Fruit fly (Drosophila melanogaster) whole organism, embryonic: ENCODE measurements around the gene mRpS11.
A peak's percentile ranks its signal among the peaks of the same experiment; 100 is the strongest.

ENCODE experiments used
- Ada2b ChIP-seq: fragments of 200-800 bp; sonication (Bioruptor generic); IDR thresholded peaks from 2 replicates; pipeline ENCODE4 v1.3.6; 2022; ENCODE audit warnings: missing biosample characterization, missing genetic modification characterization
- B-H2 ChIP-seq: fragments of 200-800 bp; sonication (Bioruptor generic); optimal IDR thresholded peaks from 2 replicates; lab custom pipeline; 2018; ENCODE audit warnings: missing biosample characterization, mild to moderate bottlenecking, missing genetic modification characterization
- CG10267 ChIP-seq: fragments of 200-800 bp; sonication (Bioruptor generic); optimal IDR thresholded peaks from 2 replicates; lab custom pipeline; 2018; ENCODE audit warnings: missing biosample characterization, mild to moderate bottlenecking, missing genetic modification characterization, moderate library complexity
- CG10366 ChIP-seq: fragments of 200-800 bp; sonication (Bioruptor generic); IDR thresholded peaks from 2 replicates; pipeline ENCODE4 v1.3.6; 2022; ENCODE audit warnings: missing biosample characterization, missing genetic modification characterization
- CG10462 ChIP-seq: fragments of 200-800 bp; sonication (Bioruptor generic); optimal IDR thresholded peaks from 2 replicates; lab custom pipeline; 2016; ENCODE audit warnings: missing biosample characterization, missing genetic modification characterization
- CG11696 ChIP-seq: fragments of 200-800 bp; sonication (Bioruptor generic); IDR thresholded peaks from 2 replicates; pipeline ENCODE4 v1.3.6; 2022; ENCODE audit warnings: missing biosample characterization, missing genetic modification characterization
- CG1233 ChIP-seq: fragments of 200-800 bp; sonication (Bioruptor generic); optimal IDR thresholded peaks from 4 replicates; lab custom pipeline; 2018; ENCODE audit warnings: missing biosample characterization, mild to moderate bottlenecking, missing genetic modification characterization
- CG12391 ChIP-seq: fragments of 200-800 bp; sonication (Bioruptor generic); optimal IDR thresholded peaks from 3 replicates; lab custom pipeline; 2018; ENCODE audit warnings: missing biosample characterization, mild to moderate bottlenecking, missing genetic modification characterization, moderate library complexity
- CG13296 ChIP-seq: fragments of 200-800 bp; sonication (Bioruptor generic); optimal IDR thresholded peaks from 3 replicates; lab custom pipeline; 2018; ENCODE audit warnings: missing biosample characterization, mild to moderate bottlenecking, missing genetic modification characterization
- CG13624 ChIP-seq: fragments of 200-800 bp; sonication (Bioruptor generic); optimal IDR thresholded peaks from 2 replicates; lab custom pipeline; 2016; ENCODE audit warnings: missing biosample characterization, missing genetic modification characterization
- CG1647 ChIP-seq: fragments of 200-800 bp; sonication (Bioruptor generic); optimal IDR thresholded peaks from 3 replicates; lab custom pipeline; 2016; ENCODE audit warnings: missing biosample characterization, missing genetic modification characterization
- CG18262 ChIP-seq: fragments of 200-800 bp; optimal IDR thresholded peaks from 3 replicates; lab custom pipeline; 2019; ENCODE audit warnings: missing biosample characterization, mild to moderate bottlenecking, missing genetic modification characterization, moderate library complexity
- CG2199 ChIP-seq: fragments of 200-800 bp; sonication (Bioruptor generic); IDR thresholded peaks from 3 replicates; pipeline ENCODE4 v1.3.6; 2022; ENCODE audit warnings: missing biosample characterization, missing genetic modification characterization
- CG30403 ChIP-seq: fragments of 200-800 bp; sonication (Bioruptor generic); optimal IDR thresholded peaks from 3 replicates; lab custom pipeline; 2016; ENCODE audit warnings: missing biosample characterization, missing genetic modification characterization
- CG31365 ChIP-seq: fragments of 200-800 bp; sonication (Bioruptor generic); optimal IDR thresholded peaks from 2 replicates; lab custom pipeline; 2018; ENCODE audit warnings: missing biosample characterization, mild to moderate bottlenecking, missing genetic modification characterization
- CG31388 ChIP-seq: fragments of 200-800 bp; sonication (Bioruptor generic); optimal IDR thresholded peaks from 2 replicates; lab custom pipeline; 2016; ENCODE audit warnings: missing biosample characterization, missing genetic modification characterization
- CG3163 ChIP-seq: fragments of 200-800 bp; sonication (Bioruptor generic); optimal IDR thresholded peaks from 3 replicates; lab custom pipeline; 2016; ENCODE audit warnings: missing biosample characterization, missing genetic modification characterization
- CG32772 ChIP-seq: fragments of 200-800 bp; sonication (Bioruptor generic); IDR thresholded peaks from 2 replicates; pipeline ENCODE4 v1.3.6; 2022; ENCODE audit warnings: missing biosample characterization, missing genetic modification characterization
- CG6689 ChIP-seq: fragments of 200-800 bp; sonication (Bioruptor generic); IDR thresholded peaks from 2 replicates; pipeline ENCODE4 v1.3.6; 2022; ENCODE audit warnings: missing biosample characterization, missing genetic modification characterization
- CG6813 ChIP-seq: fragments of 200-800 bp; sonication (Bioruptor generic); optimal IDR thresholded peaks from 2 replicates; lab custom pipeline; 2017; ENCODE audit warnings: missing biosample characterization, missing genetic modification characterization, mild to moderate bottlenecking, moderate library complexity, missing genetic modification reagents
- CG9215 ChIP-seq: fragments of 200-800 bp; sonication (Bioruptor generic); IDR thresholded peaks from 2 replicates; pipeline ENCODE4 v1.3.6; 2022; ENCODE audit warnings: missing biosample characterization, missing genetic modification characterization
- CG9609 ChIP-seq: fragments of 200-800 bp; sonication (Bioruptor generic); optimal IDR thresholded peaks from 3 replicates; lab custom pipeline; 2016; ENCODE audit warnings: missing biosample characterization, missing genetic modification characterization
- CHES-1-like ChIP-seq: fragments of 200-800 bp; sonication (Bioruptor generic); optimal IDR thresholded peaks from 2 replicates; lab custom pipeline; 2016; ENCODE audit warnings: missing biosample characterization, missing genetic modification characterization
- Dip2 ChIP-seq: fragments of 200-800 bp; sonication (Bioruptor generic); IDR thresholded peaks from 2 replicates; pipeline ENCODE4 v1.3.6; 2022; ENCODE audit warnings: missing biosample characterization, missing genetic modification characterization
- Dp ChIP-seq: fragments of 200-800 bp; sonication (Bioruptor generic); optimal IDR thresholded peaks from 2 replicates; lab custom pipeline; 2018; ENCODE audit warnings: missing biosample characterization, mild to moderate bottlenecking, missing genetic modification characterization, moderate library complexity
- Elba2 ChIP-seq: fragments of 200-800 bp; sonication (Bioruptor generic); optimal IDR thresholded peaks from 3 replicates; lab custom pipeline; 2016; ENCODE audit warnings: missing biosample characterization, missing genetic modification characterization
- MTF-1 ChIP-seq: fragments of 200-800 bp; sonication (Bioruptor generic); optimal IDR thresholded peaks from 2 replicates; lab custom pipeline; 2018; ENCODE audit warnings: missing biosample characterization, mild to moderate bottlenecking, missing genetic modification characterization, borderline replicate concordance
- Nf-YA ChIP-seq: fragments of 200-800 bp; sonication (Bioruptor generic); IDR thresholded peaks from 2 replicates; pipeline ENCODE4 v1.3.6; 2022; ENCODE audit warnings: missing biosample characterization, missing genetic modification characterization
- Oaz ChIP-seq: fragments of 200-800 bp; sonication (Bioruptor generic); IDR thresholded peaks from 2 replicates; pipeline ENCODE4 v1.3.6; 2022; ENCODE audit warnings: missing biosample characterization, missing genetic modification characterization
- Rfx ChIP-seq: fragments of 200-800 bp; sonication (Bioruptor generic); IDR thresholded peaks from 2 replicates; pipeline ENCODE4 v1.3.6; 2022; ENCODE audit warnings: missing biosample characterization, missing genetic modification characterization
- Sox100B ChIP-seq: fragments of 200-800 bp; sonication (Bioruptor generic); optimal IDR thresholded peaks from 3 replicates; lab custom pipeline; 2018; ENCODE audit warnings: missing biosample characterization, mild to moderate bottlenecking, missing genetic modification characterization
- Taf1 ChIP-seq: fragments of 200-800 bp; sonication (Bioruptor generic); IDR thresholded peaks from 2 replicates; pipeline ENCODE4 v1.3.6; 2022; ENCODE audit warnings: missing biosample characterization, missing genetic modification characterization
- Xbp1 ChIP-seq: fragments of 200-800 bp; sonication (Bioruptor generic); optimal IDR thresholded peaks from 3 replicates; lab custom pipeline; 2016; ENCODE audit warnings: missing biosample characterization, mild to moderate bottlenecking, missing genetic modification characterization
- ac ChIP-seq: fragments of 200-800 bp; sonication (Bioruptor generic); optimal IDR thresholded peaks from 3 replicates; lab custom pipeline; 2017; ENCODE audit warnings: missing biosample characterization, mild to moderate bottlenecking, missing genetic modification characterization
- bigmax ChIP-seq: fragments of 200-800 bp; sonication (Bioruptor generic); optimal IDR thresholded peaks from 2 replicates; lab custom pipeline; 2018; ENCODE audit warnings: missing biosample characterization, mild to moderate bottlenecking, missing genetic modification characterization
- btn ChIP-seq: fragments of 200-800 bp; sonication (Bioruptor generic); optimal IDR thresholded peaks from 2 replicates; lab custom pipeline; 2016; ENCODE audit warnings: missing biosample characterization, missing genetic modification characterization
- dmrt11E ChIP-seq: fragments of 200-800 bp; sonication (Bioruptor generic); optimal IDR thresholded peaks from 3 replicates; lab custom pipeline; 2018; ENCODE audit warnings: missing biosample characterization, mild to moderate bottlenecking, missing genetic modification characterization, moderate library complexity
- gcm ChIP-seq: fragments of 200-800 bp; sonication (Bioruptor generic); optimal IDR thresholded peaks from 2 replicates; lab custom pipeline; 2019; ENCODE audit warnings: missing biosample characterization, mild to moderate bottlenecking, missing genetic modification characterization, moderate library complexity
- grau ChIP-seq: fragments of 200-800 bp; optimal IDR thresholded peaks from 3 replicates; lab custom pipeline; 2019; ENCODE audit warnings: missing biosample characterization, mild to moderate bottlenecking, missing genetic modification characterization, moderate library complexity
- grn ChIP-seq: fragments of 200-800 bp; sonication (Bioruptor generic); optimal IDR thresholded peaks from 3 replicates; lab custom pipeline; 2017; ENCODE audit warnings: missing biosample characterization, missing genetic modification characterization
- hbn ChIP-seq: fragments of 200-800 bp; sonication (Bioruptor generic); IDR thresholded peaks from 2 replicates; pipeline ENCODE4 v1.3.6; 2022; ENCODE audit warnings: missing biosample characterization, missing genetic modification characterization; ENCODE audit not compliant: partially characterized antibody
- her ChIP-seq: fragments of 200-800 bp; sonication (Bioruptor generic); optimal IDR thresholded peaks from 2 replicates; lab custom pipeline; 2016; ENCODE audit warnings: missing biosample characterization, missing genetic modification characterization
- kni ChIP-seq: fragments of 200-800 bp; sonication (Bioruptor generic); optimal IDR thresholded peaks from 3 replicates; lab custom pipeline; 2017; ENCODE audit warnings: mild to moderate bottlenecking, missing biosample characterization, missing genetic modification reagents, missing genetic modification characterization
- knrl ChIP-seq: fragments of 200-800 bp; sonication (Bioruptor generic); IDR thresholded peaks from 3 replicates; pipeline ENCODE4 v1.3.6; 2022; ENCODE audit warnings: missing biosample characterization, missing genetic modification characterization; ENCODE audit not compliant: partially characterized antibody
- pan ChIP-seq, 4 experiments: fragments of >200 bp in 3 of 4; fragments of 200-800 bp in 1 of 4; sonication (Bioruptor generic) in 1 of 4; optimal IDR thresholded peaks in 3 of 4; IDR thresholded peaks in 1 of 4; 2 replicates each; pipeline versions ENCODE4 v1.3.6 to Lab custom; 2017 to 2022; ENCODE audit warnings: missing biosample characterization in 2 of 4, missing genetic modification characterization in 2 of 4, mixed read lengths in 1 of 4
- ranshi ChIP-seq: fragments of 200-800 bp; sonication (Bioruptor generic); IDR thresholded peaks from 2 replicates; pipeline ENCODE4 v1.3.6; 2022; ENCODE audit warnings: missing biosample characterization, missing genetic modification characterization
- slou ChIP-seq: fragments of 200-800 bp; sonication (Bioruptor generic); optimal IDR thresholded peaks from 3 replicates; lab custom pipeline; 2016; ENCODE audit warnings: missing biosample characterization, missing genetic modification characterization
- slp2 ChIP-seq: fragments of 200-800 bp; sonication (Bioruptor generic); optimal IDR thresholded peaks from 2 replicates; lab custom pipeline; 2016; ENCODE audit warnings: missing biosample characterization, missing genetic modification characterization
- vvl ChIP-seq: fragments of 200-800 bp; sonication (Bioruptor generic); IDR thresholded peaks from 2 replicates; pipeline ENCODE4 v1.3.6; 2022; ENCODE audit warnings: missing biosample characterization, missing genetic modification characterization

mRpS11 gene

DNA sequence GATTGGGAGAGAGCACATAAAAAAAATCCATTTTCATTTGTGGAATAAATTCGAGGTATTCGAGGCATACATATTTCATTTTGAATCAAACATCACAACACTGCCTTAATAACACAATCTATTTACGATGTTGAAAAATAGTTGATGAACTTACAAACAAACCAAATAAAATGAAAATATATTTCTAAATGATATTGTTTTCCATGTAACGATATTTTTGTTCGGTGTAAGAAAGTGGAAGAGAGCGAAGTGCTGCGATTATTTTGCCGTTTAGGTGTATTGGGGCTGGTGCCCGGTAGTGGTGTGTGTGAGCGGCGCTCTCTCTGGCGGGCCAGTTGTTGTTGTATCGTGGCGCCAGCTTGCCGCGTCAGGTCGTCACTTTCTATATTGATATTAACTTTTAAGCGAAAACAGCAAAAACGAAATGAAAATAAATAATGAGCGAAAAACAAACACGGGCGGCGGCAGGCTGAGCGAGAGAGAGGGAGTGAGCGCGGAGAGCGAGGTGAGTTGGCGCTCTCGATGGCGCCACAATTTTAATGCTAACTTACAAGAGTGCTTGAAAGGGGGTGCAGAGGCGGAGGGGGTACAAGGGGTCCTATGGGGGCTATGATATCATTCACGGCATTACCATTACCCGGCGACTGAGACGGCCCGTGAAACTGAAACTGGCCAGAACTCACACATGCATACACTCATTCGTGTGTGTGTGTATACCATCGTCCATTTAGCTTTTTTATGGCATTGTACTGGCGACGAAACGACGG, 7.3 kb upstream of the mRpS11 start (continued):
- TF ChIP-seq CG10462 (peak; percentile 86), slou (GFP tag; lab: Kevin White, UChicago) (peak; percentile 56), Oaz (GFP tag; lab: Robert Waterston, UW) (peak; percentile 71), grau (tag; lab: Kevin White, UChicago) (peak; percentile 95), CG12391 (tag; lab: Kevin White, UChicago) (peak; percentile 97), CG9609 (GFP tag; lab: Kevin White, UChicago) (peak; percentile 79), CHES-1-like (GFP tag; lab: Kevin White, UChicago) (peak; percentile 90), her (GFP tag; lab: Kevin White, UChicago) (peak; percentile 74), CG31365 (tag; lab: Kevin White, UChicago) (peak; percentile 75), CG1233 (GFP tag; lab: Kevin White, UChicago) (peak; percentile 83), dmrt11E (tag; lab: Kevin White, UChicago) (peak; percentile 83), CG1647 (peak; percentile 90), CG3163 (peak; percentile 82), kni (peak; percentile 98), B-H2 (GFP tag; lab: Kevin White, UChicago) (peak; percentile 69), CG10366 (GFP tag; lab: Robert Waterston, UW) (peak; percentile 87), CG13296 (GFP tag; lab: Kevin White, UChicago) (peak; percentile 89), CG6689 (GFP tag; lab: Robert Waterston, UW) (peak; percentile 93), bigmax (GFP tag; lab: Kevin White, UChicago) (peak; percentile 5), grn (GFP tag; lab: Kevin White, UChicago) (peak; percentile 27), Taf1 (GFP tag; lab: Robert Waterston, UW) (peak; percentile 65; the same call in 1 of the 2 replicates), CG11696 (GFP tag; lab: Robert Waterston, UW) (peak; percentile 74), CG6813 (GFP tag; lab: Kevin White, UChicago) (peak; percentile 90), knrl (no peak), CG9215 (peak; percentile 81), Sox100B (GFP tag; lab: Kevin White, UChicago) (peak; percentile 93), vvl (peak; percentile 95), ac (GFP tag; lab: Kevin White, UChicago) (no peak), btn (GFP tag; lab: Kevin White, UChicago) (peak; percentile 60), CG32772 (peak; percentile 84), Dip2 (no peak), hbn (GFP tag; lab: Robert Waterston, UW) (peak; percentile 26; the same call in 1 of the 2 replicates), Rfx (GFP tag; lab: Robert Waterston, UW) (peak; percentile 91), CG13624 (GFP tag; lab: Kevin White, UChicago) (peak; percentile 90), CG18262 (tag; lab: Kevin White, UChicago) (peak; percentile 97), CG31388 (peak; percentile 75), CG10267 (peak; percentile 89), Ada2b (GFP tag; lab: Robert Waterston, UW) (peak; percentile 89), slp2 (GFP tag; lab: Kevin White, UChicago) (peak; percentile 82), Nf-YA (peak; percentile 40), CG30403 (GFP tag; lab: Kevin White, UChicago) (peak; percentile 96), pan (optimal IDR thresholded peaks at IDR 0.05; lab: Kevin White, UChicago) (no peak), pan (GFP tag; optimal IDR thresholded peaks at IDR 0.05 in 1 of 2, IDR thresholded peaks at IDR 0.05 in 1 of 2) (peak in 1 of 2 experiments; percentile 90), gcm (peak; percentile 95), Xbp1 (GFP tag; lab: Kevin White, UChicago) (peak; percentile 93), MTF-1 (peak; percentile 62), CG2199 (GFP tag; lab: Robert Waterston, UW) (peak; percentile 79), Elba2 (GFP tag; lab: Kevin White, UChicago) (no peak), ranshi (GFP tag; lab: Robert Waterston, UW) (peak; percentile 71), Dp (no peak)
